Worm (Caenorhabditis elegans) whole organism, late embryonic: ENCODE measurements around the gene C03E10.1.

ENCODE experiments used
- ama-1 ChIP-seq: fragments of 150-350 bp; optimal IDR thresholded peaks from 2 replicates; lab custom pipeline; 2014
- ceh-9 ChIP-seq: sonication (generic microtip); optimal IDR thresholded peaks from 2 replicates; lab custom pipeline; 2016; ENCODE audit warnings: mild to moderate bottlenecking, missing genetic modification characterization, inconsistent platforms, missing compliant biosample characterization
- dmd-4 ChIP-seq: sonication (generic microtip); optimal IDR thresholded peaks from 2 replicates; lab custom pipeline; 2016; ENCODE audit warnings: borderline replicate concordance, missing genetic modification characterization, missing compliant biosample characterization
- fax-1 ChIP-seq: sonication (generic microtip); optimal IDR thresholded peaks from 2 replicates; lab custom pipeline; 2016; ENCODE audit warnings: missing genotype, missing genetic modification characterization, missing compliant biosample characterization
- fkh-10 ChIP-seq: fragments of 150-350 bp; optimal IDR thresholded peaks from 2 replicates; lab custom pipeline; 2014; ENCODE audit warnings: missing biosample characterization, missing genetic modification reagents, missing genetic modification characterization
- odd-2 ChIP-seq: sonication (generic microtip); optimal IDR thresholded peaks from 2 replicates; lab custom pipeline; 2017; ENCODE audit warnings: antibody characterized with exemption, mild to moderate bottlenecking, missing genetic modification characterization, missing compliant biosample characterization
- sox-4 ChIP-seq: sonication (generic microtip); optimal IDR thresholded peaks from 2 replicates; lab custom pipeline; 2017; ENCODE audit warnings: mild to moderate bottlenecking, missing genetic modification characterization, inconsistent platforms, missing compliant biosample characterization

DNA sequence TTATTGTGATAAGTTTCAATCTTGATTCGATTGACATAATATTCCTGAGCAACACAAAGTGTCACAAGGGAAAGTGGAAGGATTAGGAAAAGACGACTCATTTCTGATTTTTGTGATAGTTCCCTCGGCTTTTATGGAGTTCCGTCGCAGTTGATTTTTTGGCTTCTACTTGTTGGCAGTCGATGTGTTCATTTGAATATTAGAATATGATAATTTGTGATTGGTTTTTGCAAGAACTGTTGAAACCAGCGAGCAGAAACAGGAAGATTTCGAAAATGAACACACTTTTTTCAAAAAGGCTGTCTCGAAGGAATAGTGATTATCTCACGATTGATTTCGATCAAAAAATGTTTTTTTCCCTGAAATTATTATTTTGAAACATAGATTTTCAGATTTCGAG lies 43.2 kb downstream of the C03E10.1 start, which contains the start of gene T02E9.6:
- TF ChIP-seq odd-2 (tag; lab: Kevin White, UChicago) (no peak), sox-4 (tag; lab: Kevin White, UChicago) (no peak), fkh-10 (GFP tag; lab: Kevin White, UChicago) (no peak), ama-1 (no peak), fax-1 (tag; lab: Kevin White, UChicago) (no peak), dmd-4 (tag; lab: Kevin White, UChicago) (no peak), ceh-9 (tag; lab: Kevin White, UChicago) (no peak)
